Fruit fly (Drosophila melanogaster) whole organism, embryonic: ENCODE data around the gene CG31740.

Experiments
- CG16813 ChIP-seq: fragments of 200-800 bp; sonication (Bioruptor generic); IDR thresholded peaks from 3 replicates; pipeline ENCODE4 v1.3.6; 2022; ENCODE audit warnings: missing biosample characterization, missing genetic modification characterization; ENCODE audit not compliant: partially characterized antibody
- Ets97D ChIP-seq: fragments of 200-800 bp; sonication (Bioruptor generic); optimal IDR thresholded peaks from 3 replicates; lab custom pipeline; 2016; ENCODE audit warnings: missing biosample characterization, missing genetic modification characterization
- gsb ChIP-seq: fragments of 200-800 bp; sonication (Bioruptor generic); IDR thresholded peaks from 2 replicates; pipeline ENCODE4 v1.3.6; 2022; ENCODE audit warnings: missing biosample characterization, missing genetic modification characterization

dm6 chr2L:17963710-17964109 is 45.0 kb upstream of the CG31740 start:
- no peak for TF ChIP-seq CG16813
- TF ChIP-seq Ets97D (GFP tag; lab: Kevin White, UChicago), result no peak
- TF ChIP-seq gsb (GFP tag; lab: Robert Waterston, UW), result no peak
